Worm (Caenorhabditis elegans) whole organism, L1 larva: ENCODE measurements around the gene Y116A8C.463.

Source experiments
- alr-1 ChIP-seq: fragments of 200-800 bp; sonication (Bioruptor generic); optimal IDR thresholded peaks from 2 replicates; lab custom pipeline; 2018; ENCODE audit warnings: borderline replicate concordance, mild to moderate bottlenecking, missing genetic modification characterization, missing compliant biosample characterization
- ceh-8 ChIP-seq: fragments of 200-800 bp; sonication (Bioruptor generic); optimal IDR thresholded peaks from 2 replicates; lab custom pipeline; 2018; ENCODE audit warnings: mild to moderate bottlenecking, missing genetic modification characterization, moderate library complexity, missing compliant biosample characterization
- lin-13 ChIP-seq: fragments of 150-350 bp; optimal IDR thresholded peaks from 2 replicates; lab custom pipeline; 2014; ENCODE audit warnings: missing biosample characterization, missing genetic modification reagents, missing genetic modification characterization
- mab-9 ChIP-seq: fragments of 200-800 bp; sonication (Bioruptor generic); IDR thresholded peaks from 2 replicates; pipeline ENCODE4 v1.3.6; 2022; ENCODE audit warnings: missing genetic modification reagents, missing genetic modification characterization, missing compliant biosample characterization
- skn-1 ChIP-seq: fragments of 150-350 bp; optimal IDR thresholded peaks from 2 replicates; lab custom pipeline; 2014; ENCODE audit warnings: missing biosample characterization, missing genetic modification characterization

DNA sequence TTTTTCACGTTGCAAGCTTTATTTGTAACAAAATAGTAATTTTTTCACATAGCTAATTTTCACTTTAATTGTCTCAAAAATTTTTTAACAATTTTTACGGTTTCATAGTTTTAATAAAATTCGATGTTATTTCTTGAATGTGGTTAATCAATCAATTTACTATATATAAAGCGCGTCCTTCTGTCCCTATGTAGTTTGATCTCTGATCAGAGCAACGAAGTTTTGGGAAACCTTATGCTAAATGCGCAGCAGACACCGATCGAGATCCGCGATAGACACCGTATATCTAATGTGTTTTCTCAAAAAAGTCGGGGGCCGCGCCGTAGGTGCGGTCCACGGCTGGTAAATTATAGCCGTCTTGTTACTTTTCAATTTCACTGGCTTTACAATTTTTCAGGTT is 30.9 kb upstream of the Y116A8C.463 start:
- no peak for TF ChIP-seq mab-9
- no peak for TF ChIP-seq lin-13 (GFP tag; lab: Kevin White, UChicago)
- TF ChIP-seq skn-1 = no peak
- TF ChIP-seq ceh-8 (GFP tag; lab: Kevin White, UChicago) = no peak
- TF ChIP-seq alr-1 (tag; lab: Kevin White, UChicago) = no peak
